Worm (Caenorhabditis elegans): ENCODE results near the gene T25B9.4.

ce11 chrIV:10784085-10784484, 26.6 kb upstream of the T25B9.4 start:
- TF ChIP-seq ama-1 (optimal IDR thresholded peaks at IDR 0.05) (no peak), tbx-37 (GFP tag; conservative IDR thresholded peaks at IDR 0.05) (no peak), tbx-11 (GFP tag; IDR thresholded peaks at IDR 0.05) (no peak), B0310.2 (tag; optimal IDR thresholded peaks at IDR 0.05) (no peak), tra-4 (tag; optimal IDR thresholded peaks at IDR 0.05) (no peak), aly-1 (tag; optimal IDR thresholded peaks at IDR 0.05) (no peak), hnd-1 (tag; optimal IDR thresholded peaks at IDR 0.05) (no peak), flt-1 (GFP tag; IDR thresholded peaks at IDR 0.05) (no peak), hmbx-1 (tag; optimal IDR thresholded peaks at IDR 0.05) (no peak), ceh-36 (tag; optimal IDR thresholded peaks at IDR 0.05) (no peak), ceh-13 (GFP tag; optimal IDR thresholded peaks at IDR 0.05) (no peak), pes-1 (GFP tag; IDR thresholded peaks at IDR 0.05) (no peak), hmg-4 (GFP tag; optimal IDR thresholded peaks at IDR 0.05) (no peak), ets-7 (tag; optimal IDR thresholded peaks at IDR 0.05) (no peak)
